Worm (Caenorhabditis elegans): Measurements from ENCODE around the gene acs-17.

DNA sequence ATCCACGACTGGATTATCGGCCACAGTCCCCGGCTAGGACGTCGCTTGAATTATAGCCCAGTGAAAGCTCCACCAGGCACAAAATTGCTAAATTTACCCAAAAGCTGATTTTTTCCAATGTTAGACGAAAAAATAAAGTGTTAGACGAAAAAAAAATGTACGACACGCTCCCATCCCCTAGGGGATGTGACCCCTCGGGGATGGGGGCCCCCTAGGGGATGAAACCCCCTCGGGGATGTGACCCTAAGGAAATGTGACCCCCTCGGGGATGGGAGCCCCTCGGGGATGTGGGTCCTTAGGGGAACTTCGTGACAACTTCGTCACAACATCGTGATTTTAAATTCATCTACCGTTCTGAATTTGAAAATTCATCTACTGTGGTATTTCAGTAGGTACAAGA is 38.5 kb downstream of the acs-17 start:
- TF ChIP-seq pha-4 (GFP tag; IDR thresholded peaks at IDR 0.05) (no peak), pha-4 (tag; optimal IDR thresholded peaks at IDR 0.05) (no peak), zfp-2 (tag; optimal IDR thresholded peaks at IDR 0.05) (no peak), aly-2 (tag; optimal IDR thresholded peaks at IDR 0.05) (no peak), unc-39 (tag; optimal IDR thresholded peaks at IDR 0.05) (no peak), daf-19 (GFP tag; conservative IDR thresholded peaks at IDR 0.05) (no peak), nhr-237 (tag; optimal IDR thresholded peaks at IDR 0.05) (no peak), ama-1 (optimal IDR thresholded peaks at IDR 0.05) (no peak), nhr-77 (tag; optimal IDR thresholded peaks at IDR 0.05) (no peak), ceh-82 (tag; optimal IDR thresholded peaks at IDR 0.05) (no peak)

Measured in whole organism, L4 larva.